Fruit fly (Drosophila melanogaster) ovary, adult (tissue): ENCODE results near the gene gce.

Source experiments
- CG17801 ChIP-seq: fragments of 200-800 bp; optimal IDR thresholded peaks from 2 replicates; lab custom pipeline; 2019; ENCODE audit warnings: missing biosample characterization, mild to moderate bottlenecking, missing genetic modification characterization, moderate library complexity; ENCODE audit not compliant: partially characterized antibody

gce gene

dm6 chrX:15308456-15308954, 10.9 kb downstream of the gce start:
- peak; percentile 81 for TF ChIP-seq CG17801 (GFP tag; lab: Kevin White, UChicago)

- no peak for TF ChIP-seq CG17801 (GFP tag; lab: Kevin White, UChicago)
These were observed 12.4 kb downstream of the gce start for dm6 chrX:15309918-15310317.

dm6 chrX:15312074-15312881, 14.7 kb downstream of the gce start:
- peak; percentile 74 for TF ChIP-seq CG17801 (GFP tag; lab: Kevin White, UChicago)

dm6 chrX:15312882-15313154, 15.3 kb downstream of the gce start:
- no peak for TF ChIP-seq CG17801 (GFP tag; lab: Kevin White, UChicago)

- TF ChIP-seq CG17801 (GFP tag; lab: Kevin White, UChicago) = no peak
These were observed 15.8 kb downstream of the gce start for dm6 chrX:15313389-15313788.

dm6 chrX:15313829-15314324, 16.3 kb downstream of the gce start:
- peak; percentile 56 for TF ChIP-seq CG17801 (GFP tag; lab: Kevin White, UChicago)

- peak; percentile 31 for TF ChIP-seq CG17801 (GFP tag; lab: Kevin White, UChicago)
These were observed 21.7 kb downstream of the gce start, which contains the start of gene Top1 for dm6 chrX:15319290-15319689. Gene Top1, plus strand, starts transcription at chrX:15319479.

- no peak for TF ChIP-seq CG17801 (GFP tag; lab: Kevin White, UChicago)
These were observed 22.3 kb downstream of the gce start for dm6 chrX:15319699-15320482.

dm6 chrX:15320522-15320921, 23.0 kb downstream of the gce start:
- peak; percentile 38 for TF ChIP-seq CG17801 (GFP tag; lab: Kevin White, UChicago)

- no peak for TF ChIP-seq CG17801 (GFP tag; lab: Kevin White, UChicago)
These were observed 23.4 kb downstream of the gce start for dm6 chrX:15320973-15321372.

dm6 chrX:15323302-15323880, 25.8 kb downstream of the gce start:
- peak; percentile 77 for TF ChIP-seq CG17801 (GFP tag; lab: Kevin White, UChicago)

dm6 chrX:15328148-15328718, 30.7 kb downstream of the gce start, which contains the start of gene dah:
Gene dah, plus strand, starts transcription at chrX:15328342.
- TF ChIP-seq CG17801 (GFP tag; lab: Kevin White, UChicago) = no peak

dm6 chrX:15333066-15333874, 35.7 kb downstream of the gce start, which contains the start of the genes CG9114 and HDAC6:
Gene CG9114, minus strand, starts transcription at chrX:15333154.
Gene HDAC6, plus strand, starts transcription at chrX:15333310.
- TF ChIP-seq CG17801 (GFP tag; lab: Kevin White, UChicago) = no peak

dm6 chrX:15334999-15335398, 37.4 kb downstream of the gce start:
- no peak for TF ChIP-seq CG17801 (GFP tag; lab: Kevin White, UChicago)
